Fruit fly (Drosophila melanogaster): ENCODE data around the gene CG45428.

CG45428 gene

dm6 chr3L:22824668-22825192 lies 12.1 kb downstream of the CG45428 start:
- TF ChIP-seq CG8319 (GFP tag; optimal IDR thresholded peaks at IDR 0.05) (no peak), CG34406 (GFP tag; optimal IDR thresholded peaks at IDR 0.05) (peak; percentile 8), CG32006 (GFP tag; optimal IDR thresholded peaks at IDR 0.05) (peak; percentile 31), acj6 (GFP tag; optimal IDR thresholded peaks at IDR 0.05) (no peak), Ets21C (GFP tag; optimal IDR thresholded peaks at IDR 0.05) (no peak), topi (GFP tag; optimal IDR thresholded peaks at IDR 0.05) (no peak), vri (GFP tag; optimal IDR thresholded peaks at IDR 0.05) (peak; percentile 91), CG1621 (tag; optimal IDR thresholded peaks at IDR 0.05) (no peak), dsx (GFP tag; optimal IDR thresholded peaks at IDR 0.05; ENCODE audit: poor library complexity, severe bottlenecking) (peak; percentile 53), fkh (GFP tag; optimal IDR thresholded peaks at IDR 0.05) (peak; percentile 25), Sox15 (GFP tag; optimal IDR thresholded peaks at IDR 0.05) (no peak), CG10631 (GFP tag; optimal IDR thresholded peaks at IDR 0.05) (no peak), CG6792 (GFP tag; optimal IDR thresholded peaks at IDR 0.05) (no peak), CG11294 (GFP tag; IDR thresholded peaks at IDR 0.05) (no peak), salr (GFP tag; optimal IDR thresholded peaks at IDR 0.05) (no peak), Sox102F (GFP tag; optimal IDR thresholded peaks at IDR 0.05) (peak; percentile 69), CG9139 (GFP tag; optimal IDR thresholded peaks at IDR 0.05) (peak; percentile 67), CG6163 (GFP tag; IDR thresholded peaks at IDR 0.05) (peak; percentile 74; the same call in 1 of the 3 replicates), OdsH (GFP tag; optimal IDR thresholded peaks at IDR 0.05) (no peak), Eip78C (GFP tag) (peak; percentile 81), CG7368 (GFP tag; optimal IDR thresholded peaks at IDR 0.05) (no peak), achi (GFP tag; optimal IDR thresholded peaks at IDR 0.05) (peak; percentile 30), CG31627 (GFP tag; optimal IDR thresholded peaks at IDR 0.05) (no peak), Eip75B (GFP tag; optimal IDR thresholded peaks at IDR 0.05) (peak; percentile 3), esn (GFP tag; optimal IDR thresholded peaks at IDR 0.05) (peak; percentile 21), Smox (GFP tag; optimal IDR thresholded peaks at IDR 0.05) (no peak), CG10669 (GFP tag; optimal IDR thresholded peaks at IDR 0.05) (no peak), svp (GFP tag) (no peak), pdm3 (GFP tag; optimal IDR thresholded peaks at IDR 0.05) (peak; percentile 12), CG16779 (tag; optimal IDR thresholded peaks at IDR 0.05) (peak; percentile 70), lz (GFP tag; optimal IDR thresholded peaks at IDR 0.05) (no peak), CG11762 (GFP tag; optimal IDR thresholded peaks at IDR 0.05; ENCODE audit: insufficient read depth) (no peak), CG8119 (GFP tag; IDR thresholded peaks at IDR 0.05) (0 out of 3 replicates have a peak, but pooled peaks have one; percentile 48), CG3032 (tag; optimal IDR thresholded peaks at IDR 0.05) (no peak), CG6808 (GFP tag; optimal IDR thresholded peaks at IDR 0.05) (peak; percentile 22), CG6276 (GFP tag; optimal IDR thresholded peaks at IDR 0.05) (peak; percentile 34), Met (GFP tag; optimal IDR thresholded peaks at IDR 0.05) (peak; percentile 41), spab (GFP tag; optimal IDR thresholded peaks at IDR 0.05) (no peak), Lpt (GFP tag; optimal IDR thresholded peaks at IDR 0.05) (peak; percentile 72), Hr38 (GFP tag; optimal IDR thresholded peaks at IDR 0.05) (no peak), Blimp-1 (GFP tag; optimal IDR thresholded peaks at IDR 0.05) (peak; percentile 0), cyc (GFP tag; optimal IDR thresholded peaks at IDR 0.05) (no peak), CG11902 (GFP tag; optimal IDR thresholded peaks at IDR 0.05) (no peak), CG4318 (GFP tag; optimal IDR thresholded peaks at IDR 0.05) (no peak), CG6854 (GFP tag; optimal IDR thresholded peaks at IDR 0.05) (peak; percentile 60), Gug (GFP tag; IDR thresholded peaks at IDR 0.05) (no peak), fd85E (GFP tag; optimal IDR thresholded peaks at IDR 0.05) (peak; percentile 28), CG3919 (GFP tag; optimal IDR thresholded peaks at IDR 0.05) (peak; percentile 41), Hr4 (GFP tag; optimal IDR thresholded peaks at IDR 0.05) (no peak), Hr39 (GFP tag; optimal IDR thresholded peaks at IDR 0.05) (no peak), Ets96B (tag; optimal IDR thresholded peaks at IDR 0.05) (peak; percentile 27), CG8632 (GFP tag; optimal IDR thresholded peaks at IDR 0.05) (peak; percentile 7)
